Worm (Caenorhabditis elegans): ENCODE results near the gene C33D3.4.

- TF ChIP-seq zag-1 (tag; optimal IDR thresholded peaks at IDR 0.05) (no peak), fkh-10 (GFP tag; optimal IDR thresholded peaks at IDR 0.05) (no peak), ceh-82 (tag; optimal IDR thresholded peaks at IDR 0.05) (no peak), ztf-11 (tag; optimal IDR thresholded peaks at IDR 0.05) (no peak), unc-62 (GFP tag; optimal IDR thresholded peaks at IDR 0.05) (no peak), skn-1 (tag; optimal IDR thresholded peaks at IDR 0.05) (no peak), ZK546.5 (tag; optimal IDR thresholded peaks at IDR 0.05) (no peak), elt-3 (tag; optimal IDR thresholded peaks at IDR 0.05) (no peak), aly-2 (tag; optimal IDR thresholded peaks at IDR 0.05) (no peak)
These were observed at the start of gene C33D3.4 for ce11 chrX:10488763-10489162.

All from whole organism, L3 larva.